Fruit fly (Drosophila melanogaster): Measurements from ENCODE around the gene Alp13.

dm6 chr3R:10039188-10039587 is 36.0 kb downstream of the Alp13 start:
- TF ChIP-seq Sin3A (optimal IDR thresholded peaks at IDR 0.05), result no peak
- TF ChIP-seq ttk (optimal IDR thresholded peaks at IDR 0.05), result no peak

Measured in Kc167 (cell line).